Fruit fly (Drosophila melanogaster) whole organism, adult: ENCODE data around the gene CG5196.

Experiments used
- CG11617 ChIP-seq: fragments of 200-800 bp; sonication (Bioruptor generic); optimal IDR thresholded peaks from 2 replicates; lab custom pipeline; 2017; ENCODE audit warnings: mild to moderate bottlenecking, missing biosample characterization, missing genetic modification reagents, missing genetic modification characterization
- CG12768 ChIP-seq: fragments of 200-800 bp; sonication (Bioruptor generic); optimal IDR thresholded peaks from 2 replicates; lab custom pipeline; 2017; ENCODE audit warnings: missing biosample characterization, missing genetic modification characterization, mild to moderate bottlenecking, moderate library complexity, missing genetic modification reagents
- CG14711 ChIP-seq: fragments of 200-800 bp; sonication (Bioruptor generic); optimal IDR thresholded peaks from 2 replicates; lab custom pipeline; 2018; ENCODE audit warnings: missing biosample characterization, mild to moderate bottlenecking, missing genetic modification characterization, moderate library complexity
- CG1620 ChIP-seq: fragments of 200-800 bp; sonication (Bioruptor generic); optimal IDR thresholded peaks from 2 replicates; lab custom pipeline; 2016; ENCODE audit warnings: missing biosample characterization, missing genetic modification characterization
- CG33017 ChIP-seq: fragments of 200-800 bp; sonication (Bioruptor generic); optimal IDR thresholded peaks from 2 replicates; lab custom pipeline; 2018; ENCODE audit warnings: missing biosample characterization, mild to moderate bottlenecking, missing genetic modification characterization, moderate library complexity
- CG5204 ChIP-seq: fragments of 200-800 bp; sonication (Bioruptor generic); optimal IDR thresholded peaks from 2 replicates; lab custom pipeline; 2016; ENCODE audit warnings: missing biosample characterization, missing genetic modification characterization
- CG7045 ChIP-seq: fragments of 200-800 bp; sonication (Bioruptor generic); optimal IDR thresholded peaks from 2 replicates; lab custom pipeline; 2017; ENCODE audit warnings: missing biosample characterization, mild to moderate bottlenecking, missing genetic modification characterization
- CG7101 ChIP-seq: fragments of 200-800 bp; sonication (Bioruptor generic); optimal IDR thresholded peaks from 2 replicates; lab custom pipeline; 2018; ENCODE audit warnings: missing biosample characterization, mild to moderate bottlenecking, missing genetic modification characterization, moderate library complexity
- Clk ChIP-seq: fragments of 200-800 bp; sonication (Bioruptor generic); optimal IDR thresholded peaks from 2 replicates; lab custom pipeline; 2017; ENCODE audit warnings: missing biosample characterization, missing genetic modification characterization
- Crg-1 ChIP-seq: fragments of 200-800 bp; sonication (Bioruptor generic); optimal IDR thresholded peaks from 2 replicates; lab custom pipeline; 2016; ENCODE audit warnings: missing biosample characterization, missing genetic modification characterization
- Hr96 ChIP-seq: fragments of 200-800 bp; sonication (Bioruptor generic); optimal IDR thresholded peaks from 2 replicates; lab custom pipeline; 2016; ENCODE audit warnings: missing biosample characterization, missing genetic modification characterization
- Mnt ChIP-seq: fragments of 200-800 bp; sonication (Bioruptor generic); optimal IDR thresholded peaks from 2 replicates; lab custom pipeline; 2016; ENCODE audit warnings: missing biosample characterization, mild to moderate bottlenecking, missing genetic modification characterization
- bab1 ChIP-seq: fragments of 200-800 bp; sonication (Bioruptor generic); optimal IDR thresholded peaks from 3 replicates; lab custom pipeline; 2019; ENCODE audit warnings: missing biosample characterization, mild to moderate bottlenecking, missing genetic modification characterization, moderate library complexity
- cic ChIP-seq: fragments of 200-800 bp; sonication (Bioruptor generic); optimal IDR thresholded peaks from 2 replicates; lab custom pipeline; 2017; ENCODE audit warnings: missing biosample characterization, mild to moderate bottlenecking, missing genetic modification characterization, moderate library complexity
- cnc ChIP-seq, 2 experiments: fragments of >200 bp; optimal IDR thresholded peaks; 2 replicates each; lab custom pipeline; 2017
- kay ChIP-seq: fragments of 200-800 bp; sonication (Bioruptor generic); peaks from one replicate; lab custom pipeline; 2016; ENCODE audit warnings: missing biosample characterization, missing genetic modification characterization, borderline replicate concordance
- ovo ChIP-seq: fragments of 200-800 bp; sonication (Bioruptor generic); optimal IDR thresholded peaks from 2 replicates; lab custom pipeline; 2016; ENCODE audit warnings: missing biosample characterization, missing genetic modification characterization
- pad ChIP-seq: fragments of 200-800 bp; sonication (Bioruptor generic); optimal IDR thresholded peaks from 3 replicates; lab custom pipeline; 2017; ENCODE audit warnings: missing biosample characterization, missing genetic modification characterization, mild to moderate bottlenecking, moderate library complexity, missing genetic modification reagents
- tj ChIP-seq: fragments of 200-800 bp; sonication (Bioruptor generic); optimal IDR thresholded peaks from 3 replicates; lab custom pipeline; 2017; ENCODE audit warnings: missing biosample characterization, mild to moderate bottlenecking, missing genetic modification characterization, moderate library complexity
- toe ChIP-seq: fragments of 200-800 bp; sonication (Bioruptor generic); optimal IDR thresholded peaks from 2 replicates; lab custom pipeline; 2016; ENCODE audit warnings: missing biosample characterization, missing genetic modification characterization

The CG5196 gene

DNA sequence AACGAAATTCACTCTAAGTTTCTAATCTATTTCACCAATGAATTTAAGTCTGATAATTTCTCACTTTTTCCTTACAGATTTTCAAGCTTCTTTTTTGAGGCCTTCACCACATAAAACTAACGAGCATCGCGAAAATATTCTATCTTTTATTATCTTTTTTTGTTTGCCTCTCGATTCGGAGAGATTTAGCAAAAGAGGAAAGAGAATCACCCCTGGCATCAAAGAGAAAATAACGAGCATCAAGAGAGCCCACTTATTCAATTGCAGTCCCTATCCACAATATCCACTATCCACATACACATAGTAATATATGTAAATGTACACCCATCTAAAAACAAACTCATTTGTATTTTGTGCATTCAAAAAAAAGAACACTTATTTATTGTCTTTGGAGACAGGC, 40.7 kb upstream of the CG5196 start, which contains the start of gene GstD9:
TSS of gene GstD9 (minus strand) at position 101 of the 400 bp plus-strand sequence.
- TF ChIP-seq ovo (GFP tag; lab: Kevin White, UChicago) (no peak), CG14711 (tag; lab: Kevin White, UChicago) (no peak), CG12768 (GFP tag; lab: Kevin White, UChicago) (no peak), cnc (optimal IDR thresholded peaks at IDR 0.05; lab: Kevin White, UChicago) (no peak)

- TF ChIP-seq CG7045 (GFP tag; lab: Kevin White, UChicago) (peak; percentile 60), CG7101 (tag; lab: Kevin White, UChicago) (peak; percentile 56), CG1620 (peak; percentile 69), ovo (GFP tag; lab: Kevin White, UChicago) (peak; percentile 89), pad (GFP tag; lab: Kevin White, UChicago) (peak; percentile 49), bab1 (GFP tag; lab: Kevin White, UChicago) (peak; percentile 80), Mnt (GFP tag; lab: Kevin White, UChicago) (peak; percentile 90), CG11617 (GFP tag; lab: Kevin White, UChicago) (peak; percentile 69), Crg-1 (GFP tag; lab: Kevin White, UChicago) (no peak), Hr96 (GFP tag; lab: Kevin White, UChicago) (peak; percentile 48), CG14711 (tag; lab: Kevin White, UChicago) (peak; percentile 13), kay (peak; percentile 97), CG12768 (GFP tag; lab: Kevin White, UChicago) (peak; percentile 92), cnc (optimal IDR thresholded peaks at IDR 0.05; lab: Kevin White, UChicago) (peak in 1 of 2 experiments; percentile 85), toe (GFP tag; lab: Kevin White, UChicago) (peak; percentile 81), tj (peak; percentile 67), CG5204 (GFP tag; lab: Kevin White, UChicago) (peak; percentile 54), CG33017 (peak; percentile 23), cic (GFP tag; lab: Kevin White, UChicago) (peak; percentile 97), Clk (peak; percentile 92)
These were observed 38.9 kb upstream of the CG5196 start, which contains the start of gene GstD1 for dm6 chr3R:12369135-12369792. TSS of gene GstD1 (minus strand) at chr3R:12369268.

DNA sequence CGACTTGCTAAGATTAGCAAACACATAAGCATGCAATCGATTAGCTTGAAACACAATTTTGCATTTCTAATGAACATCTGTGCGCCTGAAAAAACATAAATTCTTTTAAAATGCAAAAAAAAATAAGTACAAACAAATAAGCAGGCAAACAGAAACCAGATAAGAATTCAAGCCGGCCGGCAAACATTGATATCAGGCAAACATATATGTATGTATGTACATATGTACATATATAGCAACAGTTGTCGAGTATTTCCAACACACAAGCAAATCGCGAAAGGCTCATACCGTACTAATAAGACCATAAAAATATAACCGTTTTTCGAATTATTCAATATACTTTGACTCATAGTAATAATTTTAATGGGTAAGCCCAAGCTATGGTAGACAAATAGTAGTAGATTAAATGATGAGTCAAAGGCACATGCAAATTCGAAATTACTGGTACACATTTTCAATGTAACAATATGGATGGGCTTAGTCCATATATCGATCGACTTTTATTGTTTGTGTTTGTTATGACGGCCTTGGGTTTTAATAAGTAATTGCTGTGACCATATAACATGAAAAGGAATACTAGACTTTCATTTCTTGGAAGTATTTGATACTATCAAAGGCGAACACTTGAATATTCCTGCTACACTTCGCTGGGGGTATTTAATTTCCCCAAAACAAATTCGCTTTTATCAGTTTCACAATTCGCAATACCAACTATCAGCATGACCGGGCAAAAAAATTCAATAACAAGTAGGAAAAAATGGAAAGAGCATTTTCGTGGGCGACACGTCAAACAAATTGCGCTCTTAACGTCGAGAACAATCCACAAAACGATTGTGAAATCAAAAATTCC, 38.1 kb upstream of the CG5196 start:
- no peak for TF ChIP-seq CG11617 (GFP tag; lab: Kevin White, UChicago)
- peak; percentile 12 for TF ChIP-seq CG14711 (tag; lab: Kevin White, UChicago)
- peak; percentile 91 to 97 for TF ChIP-seq cnc (optimal IDR thresholded peaks at IDR 0.05; lab: Kevin White, UChicago)
- peak; percentile 8 for TF ChIP-seq CG5204 (GFP tag; lab: Kevin White, UChicago)
- peak; percentile 90 for TF ChIP-seq kay

DNA sequence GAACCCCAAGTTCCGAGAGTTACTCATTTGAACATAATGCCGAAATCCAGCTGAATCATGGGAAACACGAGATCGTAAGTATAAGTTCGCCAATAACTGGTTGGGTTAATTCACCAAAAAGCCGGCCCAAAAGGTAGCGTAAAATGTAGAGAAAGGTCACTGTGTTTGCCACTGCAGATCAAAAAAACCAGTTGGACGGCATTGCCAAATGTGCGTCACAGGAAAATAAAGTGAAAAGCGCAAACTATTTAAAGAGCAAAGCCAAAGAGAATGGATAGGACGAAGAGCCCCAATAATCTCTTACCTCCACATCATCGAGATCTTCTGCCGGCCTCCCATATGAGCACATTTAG, 37.5 kb upstream of the CG5196 start:
- no peak for TF ChIP-seq Mnt (GFP tag; lab: Kevin White, UChicago)
- no peak for TF ChIP-seq CG12768 (GFP tag; lab: Kevin White, UChicago)
- peak; percentile 51 for TF ChIP-seq tj

DNA sequence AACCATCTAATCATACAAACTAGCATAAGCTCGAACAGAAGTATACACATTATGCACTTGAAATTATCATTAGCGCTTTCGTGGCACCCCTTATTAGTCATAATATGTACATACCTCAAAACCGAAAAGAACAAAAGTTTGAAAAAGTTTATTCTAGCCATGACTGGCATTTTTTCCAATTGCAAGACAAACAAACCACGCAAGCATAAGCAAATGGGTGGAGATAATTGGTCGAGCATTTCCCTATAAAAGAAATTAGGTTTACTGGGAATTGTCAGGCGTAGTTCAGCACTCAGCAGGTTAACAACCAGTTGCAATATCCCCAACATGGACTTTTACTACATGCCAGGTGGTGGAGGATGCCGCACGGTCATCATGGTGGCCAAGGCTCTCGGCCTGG, 36.4 kb upstream of the CG5196 start, which contains the start of gene GstD2:
TSS of gene GstD2 (plus strand) at position 301 of the 400 bp plus-strand sequence.
- TF ChIP-seq cnc (optimal IDR thresholded peaks at IDR 0.05; lab: Kevin White, UChicago) (peak in 1 of 2 experiments; percentile 48), CG14711 (tag; lab: Kevin White, UChicago) (no peak)

- no peak for TF ChIP-seq CG1620
- peak; percentile 50 for TF ChIP-seq kay
These were observed 35.3 kb upstream of the CG5196 start, which contains the start of gene GstD3 for dm6 chr3R:12372800-12373199. TSS of gene GstD3 (plus strand) at chr3R:12373068.

DNA sequence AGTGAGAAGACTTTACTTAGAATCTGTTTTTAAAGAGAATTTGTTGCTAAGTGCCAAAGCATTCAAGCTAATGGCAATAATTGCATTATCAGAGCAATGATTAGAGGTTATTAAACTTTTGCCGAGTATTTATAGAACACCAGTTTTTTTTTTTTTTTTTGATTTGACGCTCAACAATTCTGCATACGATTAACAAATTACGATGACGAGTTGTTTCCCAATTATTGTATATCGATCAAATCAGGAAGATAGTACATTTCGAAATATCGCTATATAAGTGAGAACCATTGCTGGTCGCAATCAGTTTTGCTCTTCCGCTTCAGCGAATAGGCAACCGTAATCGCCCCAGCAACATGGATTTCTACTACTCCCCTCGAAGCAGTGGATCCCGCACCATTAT, 34.3 kb upstream of the CG5196 start, which contains the start of gene GstD4:
TSS of gene GstD4 (plus strand) at position 301 of the 400 bp plus-strand sequence.
- TF ChIP-seq cic (GFP tag; lab: Kevin White, UChicago) (no peak), kay (no peak), toe (GFP tag; lab: Kevin White, UChicago) (no peak), CG1620 (no peak), Clk (no peak), Crg-1 (GFP tag; lab: Kevin White, UChicago) (no peak), pad (GFP tag; lab: Kevin White, UChicago) (no peak), bab1 (GFP tag; lab: Kevin White, UChicago) (no peak), CG7045 (GFP tag; lab: Kevin White, UChicago) (no peak)
